Fruit fly (Drosophila melanogaster) whole organism, embryonic: ENCODE measurements around the gene sbr.

Source experiments
- B-H2 ChIP-seq: fragments of 200-800 bp; sonication (Bioruptor generic); optimal IDR thresholded peaks from 2 replicates; lab custom pipeline; 2018; ENCODE audit warnings: missing biosample characterization, mild to moderate bottlenecking, missing genetic modification characterization
- CG11085 ChIP-seq: fragments of 200-800 bp; sonication (Bioruptor generic); IDR thresholded peaks from 2 replicates; pipeline ENCODE4 v1.3.6; 2022; ENCODE audit warnings: missing biosample characterization, missing genetic modification characterization
- CG11560 ChIP-seq: fragments of 200-800 bp; sonication (Bioruptor generic); IDR thresholded peaks from 3 replicates; pipeline ENCODE4 v1.3.6; 2022; ENCODE audit warnings: missing biosample characterization, missing genetic modification characterization
- CG14710 ChIP-seq: fragments of 200-800 bp; sonication (Bioruptor generic); optimal IDR thresholded peaks from 3 replicates; lab custom pipeline; 2019; ENCODE audit warnings: missing biosample characterization, mild to moderate bottlenecking, missing genetic modification characterization, moderate library complexity
- CG1603 ChIP-seq: fragments of 200-800 bp; sonication (Bioruptor generic); optimal IDR thresholded peaks from 2 replicates; lab custom pipeline; 2019; ENCODE audit warnings: missing biosample characterization, mild to moderate bottlenecking, missing genetic modification characterization, moderate library complexity
- CG18262 ChIP-seq: fragments of 200-800 bp; optimal IDR thresholded peaks from 3 replicates; lab custom pipeline; 2019; ENCODE audit warnings: missing biosample characterization, mild to moderate bottlenecking, missing genetic modification characterization, moderate library complexity
- CG3065 ChIP-seq: fragments of 200-800 bp; sonication (Bioruptor generic); optimal IDR thresholded peaks from 2 replicates; lab custom pipeline; 2016; ENCODE audit warnings: missing biosample characterization, missing genetic modification characterization
- CG3281 ChIP-seq: fragments of 200-800 bp; sonication (Bioruptor generic); optimal IDR thresholded peaks from 3 replicates; lab custom pipeline; 2017; ENCODE audit warnings: missing biosample characterization, mild to moderate bottlenecking, missing genetic modification characterization
- CG3407 ChIP-seq: fragments of 200-800 bp; sonication (Bioruptor generic); optimal IDR thresholded peaks from 2 replicates; lab custom pipeline; 2018; ENCODE audit warnings: missing biosample characterization, mild to moderate bottlenecking, missing genetic modification characterization
- CG4820 ChIP-seq: fragments of 200-800 bp; sonication (Bioruptor generic); optimal IDR thresholded peaks from 3 replicates; lab custom pipeline; 2016; ENCODE audit warnings: missing biosample characterization, missing genetic modification characterization
- CG6689 ChIP-seq: fragments of 200-800 bp; sonication (Bioruptor generic); IDR thresholded peaks from 2 replicates; pipeline ENCODE4 v1.3.6; 2022; ENCODE audit warnings: missing biosample characterization, missing genetic modification characterization
- CG8765 ChIP-seq: fragments of 200-800 bp; sonication (Bioruptor generic); IDR thresholded peaks from 2 replicates; pipeline ENCODE4 v1.3.6; 2022; ENCODE audit warnings: missing biosample characterization, missing genetic modification characterization
- CG8924 ChIP-seq: fragments of 200-800 bp; optimal IDR thresholded peaks from 3 replicates; lab custom pipeline; 2019; ENCODE audit warnings: missing biosample characterization, mild to moderate bottlenecking, missing genetic modification characterization, moderate library complexity
- CG8944 ChIP-seq: fragments of 200-800 bp; sonication (Bioruptor generic); optimal IDR thresholded peaks from 3 replicates; lab custom pipeline; 2016; ENCODE audit warnings: missing biosample characterization, missing genetic modification characterization
- Hmr ChIP-seq: fragments of 200-800 bp; sonication (Bioruptor generic); optimal IDR thresholded peaks from 3 replicates; lab custom pipeline; 2017; ENCODE audit warnings: mild to moderate bottlenecking, missing biosample characterization, missing genetic modification reagents, missing genetic modification characterization
- Med ChIP-seq: fragments of 200-800 bp; sonication (Bioruptor generic); peaks from one replicate; lab custom pipeline; 2016; ENCODE audit warnings: missing biosample characterization, missing genetic modification characterization, mild to moderate bottlenecking, inconsistent platforms, moderate library complexity
- Xrp1 ChIP-seq: fragments of 200-800 bp; sonication (Bioruptor generic); IDR thresholded peaks from 2 replicates; pipeline ENCODE4 v1.3.6; 2022; ENCODE audit warnings: missing biosample characterization, missing genetic modification characterization
- amos ChIP-seq: fragments of 200-800 bp; sonication (Bioruptor generic); IDR thresholded peaks from 2 replicates; pipeline ENCODE4 v1.3.6; 2022; ENCODE audit warnings: missing biosample characterization, missing genetic modification characterization; ENCODE audit not compliant: partially characterized antibody
- ara ChIP-seq: fragments of 200-800 bp; sonication (Bioruptor generic); IDR thresholded peaks from 2 replicates; pipeline ENCODE4 v1.3.6; 2022; ENCODE audit warnings: missing biosample characterization, missing genetic modification characterization
- crc ChIP-seq: fragments of 200-800 bp; sonication (Bioruptor generic); optimal IDR thresholded peaks from 2 replicates; lab custom pipeline; 2016; ENCODE audit warnings: missing biosample characterization, missing genetic modification characterization
- cwo ChIP-seq: fragments of 200-800 bp; sonication (Bioruptor generic); optimal IDR thresholded peaks from 3 replicates; lab custom pipeline; 2017; ENCODE audit warnings: missing biosample characterization, missing genetic modification characterization, mild to moderate bottlenecking, moderate library complexity, missing genetic modification reagents
- exex ChIP-seq: fragments of 200-800 bp; sonication (Bioruptor generic); optimal IDR thresholded peaks from 4 replicates; lab custom pipeline; 2018; ENCODE audit warnings: missing biosample characterization, mild to moderate bottlenecking, missing genetic modification characterization, moderate library complexity
- gem ChIP-seq: fragments of 200-800 bp; sonication (Bioruptor generic); optimal IDR thresholded peaks from 2 replicates; lab custom pipeline; 2019; ENCODE audit warnings: missing biosample characterization, mild to moderate bottlenecking, missing genetic modification characterization, moderate library complexity
- grn ChIP-seq: fragments of 200-800 bp; sonication (Bioruptor generic); optimal IDR thresholded peaks from 3 replicates; lab custom pipeline; 2017; ENCODE audit warnings: missing biosample characterization, missing genetic modification characterization
- gt ChIP-seq: fragments of 200-800 bp; sonication (Bioruptor generic); IDR thresholded peaks from 2 replicates; pipeline ENCODE4 v1.3.6; 2022; ENCODE audit warnings: missing biosample characterization, missing genetic modification characterization
- jumu ChIP-seq: fragments of 200-800 bp; sonication (Bioruptor generic); optimal IDR thresholded peaks from 3 replicates; lab custom pipeline; 2016; ENCODE audit warnings: missing biosample characterization, missing genetic modification characterization
- lmd ChIP-seq: fragments of 200-800 bp; sonication (Bioruptor generic); IDR thresholded peaks from 2 replicates; pipeline ENCODE4 v1.3.6; 2022; ENCODE audit warnings: missing biosample characterization, missing genetic modification characterization
- mirr ChIP-seq: fragments of 200-800 bp; sonication (Bioruptor generic); optimal IDR thresholded peaks from 3 replicates; lab custom pipeline; 2018; ENCODE audit warnings: missing biosample characterization, mild to moderate bottlenecking, missing genetic modification characterization
- prd ChIP-seq, 3 experiments: fragments of >200 bp in 2 of 3; fragments of 200-800 bp in 1 of 3; sonication (Bioruptor generic) in 1 of 3; optimal IDR thresholded peaks in 2 of 3; IDR thresholded peaks in 1 of 3; 2 replicates in 2 of 3; 3 replicates in 1 of 3; pipeline versions ENCODE4 v1.3.6 to Lab custom; 2017 to 2022; ENCODE audit warnings: missing biosample characterization in 1 of 3, missing genetic modification characterization in 1 of 3
- sens ChIP-seq: fragments of 200-800 bp; sonication (Bioruptor generic); peaks from one replicate; lab custom pipeline; 2016; ENCODE audit warnings: missing biosample characterization, missing genetic modification characterization
- stwl ChIP-seq: fragments of 200-800 bp; sonication (Bioruptor generic); optimal IDR thresholded peaks from 3 replicates; lab custom pipeline; 2018; ENCODE audit warnings: missing biosample characterization, mild to moderate bottlenecking, missing genetic modification characterization, moderate library complexity
- sug ChIP-seq: fragments of 200-800 bp; optimal IDR thresholded peaks from 2 replicates; lab custom pipeline; 2019; ENCODE audit warnings: missing biosample characterization, mild to moderate bottlenecking, missing genetic modification characterization, moderate library complexity
- tap ChIP-seq: fragments of 200-800 bp; optimal IDR thresholded peaks from 3 replicates; lab custom pipeline; 2019; ENCODE audit warnings: missing biosample characterization, mild to moderate bottlenecking, missing genetic modification characterization, moderate library complexity
- z ChIP-seq: fragments of 200-800 bp; sonication (Bioruptor generic); IDR thresholded peaks from 3 replicates; pipeline ENCODE4 v1.3.6; 2022; ENCODE audit warnings: missing biosample characterization, missing genetic modification characterization

sbr gene

dm6 chrX:10893208-10893607, 46.3 kb upstream of the sbr start:
- TF ChIP-seq sens = peak; percentile 47
- TF ChIP-seq ara (GFP tag; lab: Robert Waterston, UW) = 0 out of 2 replicates have a peak, but pooled peaks have one; percentile 9
- TF ChIP-seq amos (GFP tag; lab: Robert Waterston, UW) = no peak
- peak; percentile 7 for TF ChIP-seq gem (tag; lab: Kevin White, UChicago)
- TF ChIP-seq crc (GFP tag; lab: Kevin White, UChicago) = no peak
- 0 out of 2 replicates have a peak, but pooled peaks have one; percentile 14 for TF ChIP-seq CG6689 (GFP tag; lab: Robert Waterston, UW)
- no peak for TF ChIP-seq CG11085 (GFP tag; lab: Robert Waterston, UW)
- TF ChIP-seq Xrp1 = 0 out of 2 replicates have a peak, but pooled peaks have one; percentile 20
- TF ChIP-seq stwl (tag; lab: Kevin White, UChicago) = no peak
- peak; percentile 28 for TF ChIP-seq Med (GFP tag; lab: Kevin White, UChicago)
- TF ChIP-seq CG8924 (tag; lab: Kevin White, UChicago) = no peak
- no peak for TF ChIP-seq prd (optimal IDR thresholded peaks at IDR 0.05; lab: Kevin White, UChicago)
- TF ChIP-seq prd (GFP tag; IDR thresholded peaks at IDR 0.05; lab: Robert Waterston, UW) = 0 out of 3 replicates have a peak, but pooled peaks have one; percentile 17
- no peak for TF ChIP-seq CG4820 (GFP tag; lab: Kevin White, UChicago)

DNA sequence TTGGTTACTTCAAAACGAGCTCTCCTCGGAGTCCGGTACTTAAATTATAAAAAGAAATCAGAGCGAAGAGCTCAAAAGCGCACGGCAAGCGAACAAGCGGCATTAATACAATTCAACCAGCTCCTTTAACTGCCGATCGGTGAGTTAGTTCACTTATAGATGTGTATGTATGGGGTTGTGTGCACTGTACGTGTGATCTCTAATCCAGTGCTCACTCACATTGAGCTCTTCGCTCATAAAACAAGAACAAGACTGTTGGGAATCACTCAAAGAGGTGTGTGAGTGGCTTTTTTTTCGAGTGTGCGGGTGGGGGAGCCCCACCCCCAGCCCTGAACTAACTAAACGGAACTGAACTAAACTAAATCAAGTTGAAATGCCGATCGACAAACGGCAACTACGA, 44.3 kb upstream of the sbr start, which contains the start of gene Ork1:
Gene Ork1 (minus strand): TSS at position 101 of the 400 bp plus-strand sequence.
- TF ChIP-seq CG8765 (GFP tag; lab: Robert Waterston, UW) (no peak), CG8944 (no peak), CG3065 (no peak), z (peak; percentile 88)

DNA sequence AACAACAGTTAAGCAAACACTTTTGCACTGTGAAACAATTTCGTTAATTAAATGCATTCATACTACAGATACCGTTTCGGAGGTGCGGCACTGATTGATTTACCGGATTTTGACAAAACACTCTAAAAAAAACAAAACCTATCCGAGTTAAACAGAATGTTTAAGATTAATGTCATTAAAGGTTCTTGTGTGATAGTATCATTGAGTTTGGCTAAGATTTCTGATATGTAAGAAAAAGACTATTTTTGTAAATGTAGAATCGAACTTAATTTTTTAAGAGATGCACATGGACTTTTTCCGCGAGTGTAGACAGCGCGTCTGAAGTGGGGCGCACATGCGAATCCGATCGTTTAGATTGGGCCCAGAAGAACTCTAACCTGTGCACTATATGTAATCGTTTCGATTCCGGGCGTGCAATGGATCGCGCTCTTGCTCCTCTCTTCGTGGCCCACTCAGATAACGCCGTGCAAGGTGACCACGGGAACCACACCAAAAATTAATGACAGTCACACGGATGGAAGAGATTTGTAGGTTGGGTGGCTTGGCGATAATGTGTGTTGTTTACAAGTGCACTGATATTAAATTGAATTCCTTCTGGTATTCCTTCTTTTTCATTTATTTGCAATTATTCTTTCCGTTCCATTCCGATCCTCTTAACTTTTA, 43.2 kb upstream of the sbr start:
- TF ChIP-seq B-H2 = no peak
- no peak for TF ChIP-seq CG3407 (GFP tag; lab: Kevin White, UChicago)
- TF ChIP-seq lmd (GFP tag; lab: Robert Waterston, UW) = no peak
- no peak for TF ChIP-seq tap (tag; lab: Kevin White, UChicago)
- no peak for TF ChIP-seq CG1603 (tag; lab: Kevin White, UChicago)
- no peak for TF ChIP-seq CG14710 (tag; lab: Kevin White, UChicago)
- no peak for TF ChIP-seq Hmr (GFP tag; lab: Kevin White, UChicago)
- no peak for TF ChIP-seq CG11560 (tag; lab: Robert Waterston, UW)

- TF ChIP-seq mirr (GFP tag; lab: Kevin White, UChicago) (peak; percentile 39), CG3281 (GFP tag; lab: Kevin White, UChicago) (no peak), CG18262 (tag; lab: Kevin White, UChicago) (no peak), exex (tag; lab: Kevin White, UChicago) (peak; percentile 91), grn (peak; percentile 74), jumu (GFP tag; lab: Kevin White, UChicago) (no peak), gt (GFP tag; lab: Robert Waterston, UW) (no peak), cwo (GFP tag; lab: Kevin White, UChicago) (peak; percentile 15), sug (tag; lab: Kevin White, UChicago) (peak; percentile 33)
Observed at dm6 chrX:10887643-10888042, 40.8 kb upstream of the sbr start.
